Fruit fly (Drosophila melanogaster): ENCODE results near the gene CG12531.
A peak's percentile ranks its signal among the peaks of the same experiment; 100 is the strongest.

CG12531 gene

DNA sequence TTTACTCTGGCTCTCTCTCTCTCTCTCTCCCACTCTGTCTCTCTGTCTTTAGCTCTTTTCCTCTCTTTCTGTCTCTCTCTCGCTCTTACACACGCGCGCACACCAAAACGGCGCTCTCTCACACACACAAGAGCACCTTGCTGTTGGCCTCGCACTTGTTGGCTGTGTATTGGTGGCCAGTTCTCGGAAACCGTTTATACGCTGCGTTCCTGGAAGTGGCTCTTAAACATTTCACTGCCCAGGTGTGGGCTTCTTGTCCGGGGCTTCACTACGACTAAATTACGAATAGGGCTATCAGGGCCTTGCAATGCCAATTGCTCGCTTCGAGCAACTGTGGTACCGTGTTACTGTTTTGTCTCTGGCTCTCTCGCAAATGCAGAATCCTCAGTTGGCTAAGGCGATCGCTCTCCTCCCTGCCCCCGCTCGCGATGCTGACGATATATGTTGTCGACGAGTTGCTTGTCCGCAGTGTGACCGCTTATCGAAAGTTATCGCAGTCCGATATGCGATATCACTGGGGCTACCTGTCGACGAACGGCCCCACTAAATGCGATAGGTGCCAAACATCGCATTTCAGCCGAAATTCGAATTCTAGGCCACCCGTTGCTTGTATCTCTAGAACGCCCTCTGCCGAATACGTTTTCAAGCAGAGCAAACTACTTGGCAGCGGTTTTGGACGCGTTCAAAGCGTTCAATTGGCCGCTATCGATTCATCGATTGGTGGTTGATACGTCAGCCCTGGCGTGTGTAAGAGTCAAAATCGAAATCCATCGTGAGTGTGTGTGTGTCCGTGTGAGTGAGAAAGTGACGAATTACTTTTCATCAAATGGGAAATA is 35.5 kb upstream of the CG12531 start, which contains the start of the genes dome and Ubqn (continued):
- TF ChIP-seq HLH3B (GFP tag; IDR thresholded peaks at IDR 0.05): no peak
- no peak for TF ChIP-seq insv (GFP tag; optimal IDR thresholded peaks at IDR 0.05)
- no peak for TF ChIP-seq ase (GFP tag; IDR thresholded peaks at IDR 0.05)
- no peak for TF ChIP-seq CG6813 (GFP tag; optimal IDR thresholded peaks at IDR 0.05)
- peak; percentile 25 for TF ChIP-seq BtbVII (GFP tag; optimal IDR thresholded peaks at IDR 0.05)
- no peak for TF ChIP-seq exex (tag; optimal IDR thresholded peaks at IDR 0.05)
- peak; percentile 56 for TF ChIP-seq CHES-1-like (GFP tag; optimal IDR thresholded peaks at IDR 0.05)
- no peak for TF ChIP-seq gro (GFP tag; optimal IDR thresholded peaks at IDR 0.05)
- no peak for TF ChIP-seq salm (tag; optimal IDR thresholded peaks at IDR 0.05)
- no peak for TF ChIP-seq ATbp (GFP tag; optimal IDR thresholded peaks at IDR 0.05)
- no peak for TF ChIP-seq otp (GFP tag; IDR thresholded peaks at IDR 0.05)
- TF ChIP-seq Med (GFP tag): peak; percentile 77
- peak; percentile 14 for TF ChIP-seq CG18262 (tag; optimal IDR thresholded peaks at IDR 0.05)
- TF ChIP-seq CG4707 (GFP tag; optimal IDR thresholded peaks at IDR 0.05): no peak
- no peak for TF ChIP-seq Tbp (GFP tag; optimal IDR thresholded peaks at IDR 0.05)
- TF ChIP-seq CG15269 (tag; optimal IDR thresholded peaks at IDR 0.05): no peak
- peak; percentile 88 for TF ChIP-seq Bgb (GFP tag; IDR thresholded peaks at IDR 0.05; ENCODE audit: partially characterized antibody)
- TF ChIP-seq CG11093 (GFP tag; IDR thresholded peaks at IDR 0.05): no peak
- no peak for TF ChIP-seq dati (GFP tag; IDR thresholded peaks at IDR 0.05)
- 0 out of 2 replicates have a peak, but pooled peaks have one; percentile 7 for TF ChIP-seq danr (GFP tag; IDR thresholded peaks at IDR 0.05)
- TF ChIP-seq Ets97D (GFP tag; optimal IDR thresholded peaks at IDR 0.05): peak; percentile 68
- no peak for TF ChIP-seq pan (optimal IDR thresholded peaks at IDR 0.05)
- TF ChIP-seq pan (GFP tag; optimal IDR thresholded peaks at IDR 0.05 in 1 of 2, IDR thresholded peaks at IDR 0.05 in 1 of 2): no peak
- TF ChIP-seq CG9932 (GFP tag; IDR thresholded peaks at IDR 0.05): no peak; the same call in 1 of the 2 replicates
- no peak for TF ChIP-seq CG9817 (tag; optimal IDR thresholded peaks at IDR 0.05)
- no peak for TF ChIP-seq CG2678 (tag; optimal IDR thresholded peaks at IDR 0.05)
- no peak for TF ChIP-seq corto (GFP tag; optimal IDR thresholded peaks at IDR 0.05)
- TF ChIP-seq ems (GFP tag; optimal IDR thresholded peaks at IDR 0.05): no peak
- TF ChIP-seq rib (GFP tag; IDR thresholded peaks at IDR 0.05): no peak
- TF ChIP-seq CG32767 (GFP tag; IDR thresholded peaks at IDR 0.05): no peak
- TF ChIP-seq E2f2 (GFP tag; IDR thresholded peaks at IDR 0.05): peak; percentile 39
- no peak for TF ChIP-seq CG3281 (GFP tag; optimal IDR thresholded peaks at IDR 0.05)
- TF ChIP-seq Jarid2 (GFP tag; optimal IDR thresholded peaks at IDR 0.05): no peak
- TF ChIP-seq Optix (GFP tag; IDR thresholded peaks at IDR 0.05): no peak
- peak; percentile 74 for TF ChIP-seq nmo (GFP tag; optimal IDR thresholded peaks at IDR 0.05)
- TF ChIP-seq Hsf (GFP tag; optimal IDR thresholded peaks at IDR 0.05): peak; percentile 12
- no peak for TF ChIP-seq CG8281 (tag; optimal IDR thresholded peaks at IDR 0.05)
- peak; percentile 23 for TF ChIP-seq CG13296 (GFP tag; optimal IDR thresholded peaks at IDR 0.05)
- TF ChIP-seq fd96Cb (tag; optimal IDR thresholded peaks at IDR 0.05): no peak
- peak; percentile 10 for TF ChIP-seq HmgZ (tag; optimal IDR thresholded peaks at IDR 0.05)
- no peak for TF ChIP-seq dimm (GFP tag; IDR thresholded peaks at IDR 0.05)
- no peak for TF ChIP-seq ap (GFP tag; IDR thresholded peaks at IDR 0.05)
- TF ChIP-seq jing (GFP tag; optimal IDR thresholded peaks at IDR 0.05): no peak
- TF ChIP-seq Myb (GFP tag; optimal IDR thresholded peaks at IDR 0.05): peak; percentile 68
- TF ChIP-seq Nf-YC (tag; optimal IDR thresholded peaks at IDR 0.05): peak; percentile 53
- TF ChIP-seq ssp (GFP tag; IDR thresholded peaks at IDR 0.05): no peak; the same call in 1 of the 2 replicates
- TF ChIP-seq dan (GFP tag; IDR thresholded peaks at IDR 0.05): no peak
- TF ChIP-seq CG34224 (GFP tag; IDR thresholded peaks at IDR 0.05; ENCODE audit: partially characterized antibody): peak; percentile 84
- no peak for TF ChIP-seq sr (GFP tag; IDR thresholded peaks at IDR 0.05)
- no peak for TF ChIP-seq CG31224 (GFP tag; IDR thresholded peaks at IDR 0.05)
